Worm (Caenorhabditis elegans): Measurements from ENCODE around the gene Y73B6A.1.

ce11 chrIV:6653663-6654201 is 14.1 kb downstream of the Y73B6A.1 start:
- TF ChIP-seq elt-2 (tag; optimal IDR thresholded peaks at IDR 0.05) (no peak), nhr-76 (tag; optimal IDR thresholded peaks at IDR 0.05) (no peak), ets-5 (GFP tag; IDR thresholded peaks at IDR 0.05) (no peak), jun-1 (tag; optimal IDR thresholded peaks at IDR 0.05) (no peak), grh-1 (GFP tag; IDR thresholded peaks at IDR 0.05) (0 out of 2 replicates have a peak, but pooled peaks have one; percentile 23), fkh-10 (GFP tag; optimal IDR thresholded peaks at IDR 0.05) (no peak)

Measured in whole organism, L1 larva.